Worm (Caenorhabditis elegans): Measurements from ENCODE around the gene D1054.3.

ce11 chrV:10743649-10744048 lies 27.6 kb upstream of the D1054.3 start, which contains the start of gene srj-22:
- TF ChIP-seq zag-1 (tag; optimal IDR thresholded peaks at IDR 0.05) (no peak), nhr-237 (tag; optimal IDR thresholded peaks at IDR 0.05) (no peak), aly-2 (tag; optimal IDR thresholded peaks at IDR 0.05) (no peak), egl-27 (tag; optimal IDR thresholded peaks at IDR 0.05) (no peak), ceh-16 (tag; optimal IDR thresholded peaks at IDR 0.05) (no peak), elt-3 (tag; optimal IDR thresholded peaks at IDR 0.05) (no peak), ama-1 (optimal IDR thresholded peaks at IDR 0.05) (no peak), sma-9 (GFP tag; optimal IDR thresholded peaks at IDR 0.05) (no peak), sma-9 (tag; optimal IDR thresholded peaks at IDR 0.05) (no peak), F13H6.1 (tag; optimal IDR thresholded peaks at IDR 0.05) (no peak), nhr-23 (tag; optimal IDR thresholded peaks at IDR 0.05) (no peak), lin-39 (tag; optimal IDR thresholded peaks at IDR 0.05) (no peak), nhr-77 (tag; optimal IDR thresholded peaks at IDR 0.05) (no peak), unc-55 (GFP tag; optimal IDR thresholded peaks at IDR 0.05) (no peak)
